Worm (Caenorhabditis elegans) whole organism, dauer: Measurements from ENCODE around the gene F53C11.4.

ENCODE experiments used
- unc-62 ChIP-seq: sonication (generic microtip); optimal IDR thresholded peaks from 2 replicates; lab custom pipeline; 2017; ENCODE audit warnings: missing biosample characterization, missing genetic modification reagents, missing genetic modification characterization

Gene F53C11.4

ce11 chrV:13753481-13753880 is 33.7 kb downstream of the F53C11.4 start, which contains the start of gene F20G2.1:
TSS of gene F20G2.1 (minus strand) at chrV:13753581.
- TF ChIP-seq unc-62 (GFP tag; lab: Kevin White, UChicago), result no peak

- no peak for TF ChIP-seq unc-62 (GFP tag; lab: Kevin White, UChicago)
Observed at ce11 chrV:13751811-13752210, 35.3 kb downstream of the F53C11.4 start, which contains the start of gene cld-9. TSS of gene cld-9 (minus strand) at chrV:13751891.

ce11 chrV:13748658-13749057 is 38.5 kb downstream of the F53C11.4 start, which contains the start of gene F35E12.10:
TSS of gene F35E12.10 (minus strand) at chrV:13748758.
- TF ChIP-seq unc-62 (GFP tag; lab: Kevin White, UChicago), result no peak

- no peak for TF ChIP-seq unc-62 (GFP tag; lab: Kevin White, UChicago)
Observed at ce11 chrV:13744901-13745300, 42.3 kb downstream of the F53C11.4 start, which contains the start of gene F35E12.9. TSS of gene F35E12.9 (minus strand) at chrV:13745127.

ce11 chrV:13739901-13740300 is 47.3 kb downstream of the F53C11.4 start:
- no peak for TF ChIP-seq unc-62 (GFP tag; lab: Kevin White, UChicago)

ce11 chrV:13738374-13738773 is 48.8 kb downstream of the F53C11.4 start, which contains the start of gene irg-5:
TSS of gene irg-5 (minus strand) at chrV:13738474.
- no peak for TF ChIP-seq unc-62 (GFP tag; lab: Kevin White, UChicago)

ce11 chrV:13736147-13736546 is 51.0 kb downstream of the F53C11.4 start, which contains the start of gene F35E12.6:
TSS of gene F35E12.6 (minus strand) at chrV:13736247.
- no peak for TF ChIP-seq unc-62 (GFP tag; lab: Kevin White, UChicago)
